Fruit fly (Drosophila melanogaster): ENCODE data around the gene CG7857.

Gene CG7857

DNA sequence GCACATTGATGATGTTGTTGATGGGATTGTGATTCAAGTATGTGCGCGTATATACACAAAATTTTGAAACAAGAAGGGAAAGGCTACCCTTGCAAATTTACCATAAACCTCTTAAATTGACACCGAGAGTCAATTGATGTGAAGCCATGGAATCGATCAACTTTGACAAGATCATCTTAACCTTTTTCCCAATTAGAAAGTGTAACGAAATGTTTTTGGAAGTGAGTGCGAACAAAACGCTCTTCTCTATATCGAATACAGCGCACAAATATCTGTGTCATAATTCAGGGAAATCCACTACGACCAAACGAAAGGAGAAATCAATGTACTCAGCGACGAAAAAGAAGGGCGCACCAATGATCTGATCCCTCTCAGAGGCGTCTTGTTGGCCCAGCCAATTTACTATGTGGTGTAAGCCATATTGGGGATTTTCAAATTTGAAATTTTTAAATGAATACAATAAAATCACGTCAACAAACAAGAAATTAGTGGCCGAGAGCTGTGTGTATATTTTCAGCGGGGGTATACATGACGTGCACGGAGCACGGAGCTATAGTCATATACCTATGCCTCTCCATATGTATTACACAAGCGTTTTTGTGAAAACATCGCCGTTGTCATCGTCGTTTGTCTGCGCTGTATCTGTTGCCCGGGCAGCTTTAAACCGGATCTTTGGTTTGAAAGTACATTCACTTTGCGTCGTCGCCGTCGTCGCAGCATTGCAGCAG lies 28.9 kb upstream of the CG7857 start (continued):
- TF ChIP-seq knrl (GFP tag; IDR thresholded peaks at IDR 0.05; ENCODE audit: partially characterized antibody) (no peak), sob (GFP tag; IDR thresholded peaks at IDR 0.05) (no peak; the same call in 1 of the 2 replicates), CG31441 (GFP tag; IDR thresholded peaks at IDR 0.05) (no peak), Chrac-16 (GFP tag; optimal IDR thresholded peaks at IDR 0.05) (peak; percentile 30), twi (tag; optimal IDR thresholded peaks at IDR 0.05) (no peak), CG30431 (GFP tag; optimal IDR thresholded peaks at IDR 0.05) (no peak), CG7745 (tag; optimal IDR thresholded peaks at IDR 0.05) (no peak), usp (GFP tag; optimal IDR thresholded peaks at IDR 0.05) (no peak), CTCF (GFP tag; optimal IDR thresholded peaks at IDR 0.05) (no peak), HmgZ (tag; optimal IDR thresholded peaks at IDR 0.05) (peak; percentile 5), CG17802 (tag; optimal IDR thresholded peaks at IDR 0.05) (peak; percentile 46), CG1832 (GFP tag; optimal IDR thresholded peaks at IDR 0.05) (no peak), CG9437 (GFP tag; optimal IDR thresholded peaks at IDR 0.05) (no peak), Meics (GFP tag; optimal IDR thresholded peaks at IDR 0.05) (no peak), disco-r (GFP tag; optimal IDR thresholded peaks at IDR 0.05) (peak; percentile 9), CG34376 (GFP tag; optimal IDR thresholded peaks at IDR 0.05) (no peak), pum (GFP tag; optimal IDR thresholded peaks at IDR 0.05) (peak; percentile 19), Rx (GFP tag; IDR thresholded peaks at IDR 0.05) (peak; percentile 35), mld (GFP tag; IDR thresholded peaks at IDR 0.05; ENCODE audit: partially characterized antibody) (no peak), bsh (GFP tag; optimal IDR thresholded peaks at IDR 0.05) (peak; percentile 40 to 59), org-1 (GFP tag; optimal IDR thresholded peaks at IDR 0.05) (peak; percentile 8), sens (GFP tag) (peak; percentile 84), Opbp (GFP tag; IDR thresholded peaks at IDR 0.05; ENCODE audit: partially characterized antibody) (no peak), HLH3B (GFP tag; IDR thresholded peaks at IDR 0.05) (peak; percentile 57), CG2120 (GFP tag; optimal IDR thresholded peaks at IDR 0.05) (peak; percentile 30), CG12071 (GFP tag; optimal IDR thresholded peaks at IDR 0.05) (peak; percentile 48), tx (GFP tag; optimal IDR thresholded peaks at IDR 0.05) (no peak), Taf1 (GFP tag; IDR thresholded peaks at IDR 0.05) (no peak), jing (GFP tag; optimal IDR thresholded peaks at IDR 0.05) (no peak), bbx (GFP tag; IDR thresholded peaks at IDR 0.05; ENCODE audit: partially characterized antibody) (no peak), pfk (GFP tag; optimal IDR thresholded peaks at IDR 0.05) (no peak), unpg (GFP tag; optimal IDR thresholded peaks at IDR 0.05) (peak; percentile 41), D19A (tag; optimal IDR thresholded peaks at IDR 0.05) (peak; percentile 75), CG18599 (GFP tag; optimal IDR thresholded peaks at IDR 0.05) (peak; percentile 35), Hand (GFP tag; optimal IDR thresholded peaks at IDR 0.05) (no peak), ac (GFP tag; optimal IDR thresholded peaks at IDR 0.05) (no peak), sima (GFP tag; optimal IDR thresholded peaks at IDR 0.05) (no peak), CG30020 (tag; optimal IDR thresholded peaks at IDR 0.05) (no peak), trh (GFP tag; optimal IDR thresholded peaks at IDR 0.05) (no peak), fd64A (GFP tag; optimal IDR thresholded peaks at IDR 0.05) (peak; percentile 42), CG17568 (GFP tag; optimal IDR thresholded peaks at IDR 0.05) (peak; percentile 11), CG12744 (GFP tag; optimal IDR thresholded peaks at IDR 0.05) (no peak), sisA (GFP tag; IDR thresholded peaks at IDR 0.05) (peak; percentile 16; the same call in 1 of the 2 replicates), hb (GFP tag; IDR thresholded peaks at IDR 0.05; ENCODE audit: partially characterized antibody) (no peak), Hey (tag; optimal IDR thresholded peaks at IDR 0.05) (no peak), HLH4C (GFP tag; IDR thresholded peaks at IDR 0.05; ENCODE audit: partially characterized antibody) (no peak), sna (GFP tag; IDR thresholded peaks at IDR 0.05; ENCODE audit: partially characterized antibody) (no peak), CG18262 (tag; optimal IDR thresholded peaks at IDR 0.05) (peak; percentile 30), Scr (GFP tag; IDR thresholded peaks at IDR 0.05; ENCODE audit: partially characterized antibody) (no peak), crc (GFP tag; optimal IDR thresholded peaks at IDR 0.05) (no peak)
